Fruit fly (Drosophila melanogaster) whole organism, wandering third instar larva: Measurements from ENCODE around the gene nac.
A peak's percentile ranks its signal among the peaks of the same experiment; 100 is the strongest.

Experiments
- Abd-B ChIP-seq: fragments of >200 bp; optimal IDR thresholded peaks from 2 replicates; lab custom pipeline; 2017; ENCODE audit warnings: missing biosample characterization, missing genetic modification characterization
- CG9705 ChIP-seq: fragments of 200-800 bp; sonication (Bioruptor generic); optimal IDR thresholded peaks from 2 replicates; lab custom pipeline; 2018; ENCODE audit warnings: missing biosample characterization, mild to moderate bottlenecking, missing genetic modification characterization
- CrebA ChIP-seq: fragments of 200-800 bp; sonication (Bioruptor generic); optimal IDR thresholded peaks from 2 replicates; lab custom pipeline; 2016; ENCODE audit warnings: missing biosample characterization, mild to moderate bottlenecking, missing genetic modification characterization, borderline replicate concordance
- Dfd ChIP-seq: fragments of >200 bp; optimal IDR thresholded peaks from 2 replicates; lab custom pipeline; 2017; ENCODE audit warnings: missing biosample characterization, missing genetic modification characterization
- Dif ChIP-seq: fragments of 200-275, 200-300 bp; sonication (Bioruptor generic); optimal IDR thresholded peaks from 2 replicates; lab custom pipeline; 2018; ENCODE audit warnings: missing biosample characterization, missing genetic modification characterization; ENCODE audit not compliant: partially characterized antibody
- GATAd ChIP-seq: sonication (Bioruptor generic); optimal IDR thresholded peaks from 2 replicates; lab custom pipeline; 2016; ENCODE audit warnings: missing biosample characterization, missing genetic modification characterization
- Hnf4 ChIP-seq: fragments of 200-800 bp; sonication (Bioruptor generic); optimal IDR thresholded peaks from 2 replicates; lab custom pipeline; 2016; ENCODE audit warnings: missing biosample characterization, mild to moderate bottlenecking, missing genetic modification characterization
- Hr83 ChIP-seq: fragments of 200-300 bp; sonication (Bioruptor generic); optimal IDR thresholded peaks from 2 replicates; lab custom pipeline; 2016; ENCODE audit warnings: missing biosample characterization, mild to moderate bottlenecking, missing genetic modification characterization, moderate library complexity; ENCODE audit not compliant: poor library complexity, severe bottlenecking
- Jra ChIP-seq: sonication (Bioruptor generic); optimal IDR thresholded peaks from 2 replicates; lab custom pipeline; 2016; ENCODE audit warnings: missing biosample characterization, missing genetic modification characterization
- Myc ChIP-seq: fragments of >200 bp; optimal IDR thresholded peaks from 2 replicates; lab custom pipeline; 2017
- OdsH ChIP-seq: fragments of 200-800 bp; sonication (Bioruptor generic); optimal IDR thresholded peaks from 2 replicates; lab custom pipeline; 2016; ENCODE audit warnings: missing biosample characterization, mild to moderate bottlenecking, missing genetic modification characterization
- Rel ChIP-seq, 2 experiments: fragments of 200-800 bp; sonication (Bioruptor generic) in 1 of 2; optimal IDR thresholded peaks; 2 replicates in 1 of 2; 3 replicates in 1 of 2; lab custom pipeline; 2016 to 2019; ENCODE audit warnings: mild to moderate bottlenecking in 2 of 2, missing biosample characterization in 2 of 2, missing genetic modification characterization in 2 of 2, moderate library complexity in 1 of 2
- Sp1 ChIP-seq: fragments of 200-800 bp; sonication (Bioruptor generic); optimal IDR thresholded peaks from 3 replicates; lab custom pipeline; 2019; ENCODE audit warnings: missing biosample characterization, mild to moderate bottlenecking, missing genetic modification characterization, moderate library complexity
- br ChIP-seq: fragments of 200-800 bp; sonication (Bioruptor generic); optimal IDR thresholded peaks from 2 replicates; lab custom pipeline; 2016; ENCODE audit warnings: missing biosample characterization, missing genetic modification characterization
- brk ChIP-seq: fragments of 200-800 bp; sonication (Bioruptor generic); optimal IDR thresholded peaks from 2 replicates; lab custom pipeline; 2016; ENCODE audit warnings: missing biosample characterization, mild to moderate bottlenecking, missing genetic modification characterization
- dl ChIP-seq, 2 experiments: fragments of 175-275, 200-275 bp in 1 of 2; fragments of 200-275 bp in 1 of 2; sonication (Bioruptor generic); optimal IDR thresholded peaks; lab custom pipeline; 2018; ENCODE audit warnings: mild to moderate bottlenecking in 2 of 2, missing biosample characterization in 2 of 2, missing genetic modification characterization in 2 of 2, moderate library complexity in 2 of 2; ENCODE audit not compliant: partially characterized antibody in 2 of 2, insufficient read depth in 1 of 2
- dmrt93B ChIP-seq: fragments of 200-800 bp; sonication (Bioruptor generic); optimal IDR thresholded peaks from 2 replicates; lab custom pipeline; 2018; ENCODE audit warnings: missing biosample characterization, mild to moderate bottlenecking, missing genetic modification characterization
- dsf ChIP-seq: sonication (Bioruptor generic); optimal IDR thresholded peaks from 2 replicates; lab custom pipeline; 2016; ENCODE audit warnings: missing biosample characterization, missing genetic modification characterization, borderline replicate concordance
- ey ChIP-seq: fragments of 200-800 bp; sonication (Bioruptor generic); optimal IDR thresholded peaks from 2 replicates; lab custom pipeline; 2016; ENCODE audit warnings: missing biosample characterization, missing genetic modification characterization
- foxo ChIP-seq, 2 experiments: fragments of 200-800 bp; sonication (Bioruptor generic); optimal IDR thresholded peaks; 2 replicates in 1 of 2; 3 replicates in 1 of 2; lab custom pipeline; 2016 to 2017; ENCODE audit warnings: missing biosample characterization in 2 of 2, missing genetic modification characterization in 2 of 2
- fru ChIP-seq: fragments of 200-800 bp; sonication (Bioruptor generic); optimal IDR thresholded peaks from 3 replicates; lab custom pipeline; 2016; ENCODE audit warnings: missing biosample characterization, mild to moderate bottlenecking, missing genetic modification characterization
- h ChIP-seq: fragments of 200-800 bp; sonication (Bioruptor generic); optimal IDR thresholded peaks from 3 replicates; lab custom pipeline; 2016; ENCODE audit warnings: missing biosample characterization, mild to moderate bottlenecking, missing genetic modification characterization
- jim ChIP-seq: fragments of 175-275, 200-325 bp; sonication (Bioruptor generic); optimal IDR thresholded peaks from 2 replicates; lab custom pipeline; 2016; ENCODE audit warnings: missing biosample characterization, mild to moderate bottlenecking, missing genetic modification characterization
- rgr ChIP-seq: fragments of 200-800 bp; sonication (Bioruptor generic); optimal IDR thresholded peaks from 3 replicates; lab custom pipeline; 2016; ENCODE audit warnings: missing biosample characterization, mild to moderate bottlenecking, missing genetic modification characterization
- sage ChIP-seq: fragments of 200-800 bp; sonication (Bioruptor generic); optimal IDR thresholded peaks from 2 replicates; lab custom pipeline; 2016; ENCODE audit warnings: missing biosample characterization, mild to moderate bottlenecking, missing genetic modification characterization
- woc ChIP-seq: sonication (Bioruptor generic); optimal IDR thresholded peaks from 2 replicates; lab custom pipeline; 2016; ENCODE audit warnings: missing biosample characterization, mild to moderate bottlenecking, missing genetic modification characterization

nac gene

DNA sequence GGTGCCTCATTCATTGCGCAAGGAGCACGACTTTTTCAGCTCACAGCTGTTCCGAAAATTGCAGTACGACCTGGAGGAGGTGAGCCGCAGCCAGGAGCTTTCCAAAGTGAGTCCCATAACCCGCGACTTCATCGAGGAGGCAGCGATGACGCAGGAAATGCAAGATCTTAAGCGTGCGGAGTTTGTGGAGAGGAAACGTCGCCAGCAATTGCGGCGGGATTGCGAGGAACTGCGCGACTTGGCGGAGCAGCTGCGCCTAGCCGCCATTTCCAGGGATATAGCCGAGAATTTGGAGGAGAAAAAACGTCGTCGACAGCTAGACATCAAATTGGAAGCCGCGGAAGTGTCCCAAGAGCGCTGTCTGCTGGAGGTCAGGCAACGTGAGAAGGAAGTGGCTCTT is 44.0 kb upstream of the nac start:
- TF ChIP-seq dmrt93B (GFP tag; lab: Kevin White, UChicago) (no peak), ey (no peak), brk (GFP tag; lab: Kevin White, UChicago) (no peak), CrebA (GFP tag; lab: Kevin White, UChicago) (no peak), br (no peak), Hnf4 (GFP tag; lab: Kevin White, UChicago) (no peak), sage (GFP tag; lab: Kevin White, UChicago) (no peak), woc (no peak)

dm6 chr3R:8347279-8347678 is 43.5 kb upstream of the nac start, which contains the start of gene CG7352:
CG7352 (plus strand) TSS chr3R:8347579.
- TF ChIP-seq Dfd (GFP tag; lab: Kevin White, UChicago), result no peak
- TF ChIP-seq, all 38 proteins: peak for 0

DNA sequence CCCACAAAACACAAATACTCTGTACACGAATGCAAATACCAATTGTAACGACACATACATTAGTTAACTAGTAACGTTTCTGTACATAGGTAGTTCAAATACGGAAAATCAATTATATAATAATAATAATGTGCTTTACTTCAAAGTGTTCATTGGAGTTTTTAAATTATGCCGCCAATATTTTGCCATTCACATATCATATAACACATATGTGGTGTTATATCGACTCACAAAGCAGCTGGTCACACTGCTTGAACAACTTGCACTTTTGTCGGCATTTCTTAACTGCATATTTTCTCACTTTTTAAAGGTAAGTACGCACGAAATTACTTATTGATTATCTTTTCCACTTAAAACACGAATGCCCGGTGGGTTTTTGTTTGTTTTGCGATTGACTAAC is 40.4 kb upstream of the nac start, which contains the start of gene DppIII:
TSS of gene DppIII (plus strand) at position 227 of the 400 bp plus-strand sequence.
- TF ChIP-seq h (GFP tag; lab: Kevin White, UChicago), result no peak
- no peak for TF ChIP-seq Sp1 (GFP tag; lab: Kevin White, UChicago)
- TF ChIP-seq dsf (GFP tag; lab: Kevin White, UChicago), result no peak

DNA sequence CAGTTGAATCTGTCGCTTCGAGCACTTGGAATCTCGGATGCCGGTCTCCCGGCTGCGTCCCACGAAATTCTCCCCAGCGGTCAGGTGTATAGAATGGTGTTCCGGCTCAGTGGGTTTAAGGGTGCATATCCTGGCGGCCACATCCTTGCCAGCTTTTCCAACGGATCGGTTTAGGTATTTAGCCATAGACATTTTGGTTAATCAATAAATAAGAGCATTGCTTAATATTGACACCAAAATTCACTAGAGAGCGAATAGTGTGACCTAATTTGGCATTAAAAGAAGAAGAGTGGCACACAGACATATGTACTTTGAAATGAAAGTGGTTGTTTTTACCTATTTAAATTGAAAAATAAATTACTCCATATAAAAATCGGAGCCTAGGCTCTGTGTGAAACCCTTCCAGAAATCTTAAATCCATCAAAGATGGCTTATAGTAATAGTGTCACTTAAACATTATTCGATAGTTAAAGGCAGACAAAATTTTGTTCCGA is 39.5 kb upstream of the nac start, which contains the start of the genes PNKP and COX7AL:
TSS of gene PNKP (minus strand) at position 266 of the 494 bp plus-strand sequence.
TSS of gene COX7AL (plus strand) at position 419 of the 494 bp plus-strand sequence.
- TF ChIP-seq rgr (peak; percentile 59), fru (GFP tag; lab: Kevin White, UChicago) (no peak), Myc (no peak)

DNA sequence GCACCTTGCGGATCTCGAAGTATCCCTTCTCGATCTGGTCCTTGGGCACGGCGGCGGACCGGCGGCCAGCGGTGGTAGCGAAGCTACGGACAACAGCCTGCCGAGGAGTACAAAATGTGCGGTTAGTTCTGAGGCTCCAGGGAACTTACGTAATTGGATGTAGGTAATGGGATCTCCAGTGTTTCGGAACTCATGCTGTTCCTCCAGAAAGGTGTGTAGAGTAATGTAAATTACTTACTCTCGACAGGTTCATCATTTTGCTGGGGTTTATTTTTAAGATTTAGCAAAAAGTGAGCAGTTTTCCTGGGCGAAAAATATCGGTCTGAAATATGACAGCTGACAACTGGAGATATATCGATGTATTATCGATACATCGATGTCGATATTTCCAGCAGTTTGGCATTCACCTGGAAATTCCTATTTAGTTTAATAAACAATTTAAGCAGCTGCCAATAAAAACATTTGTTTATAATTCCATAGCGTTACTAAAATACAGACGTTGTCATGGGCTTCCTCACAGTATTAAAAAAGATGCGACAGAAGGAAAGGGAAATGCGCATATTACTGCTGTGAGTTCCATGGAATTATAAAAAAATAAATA is 37.0 kb upstream of the nac start, which contains the start of the genes COX7A and Arl2:
TSS of gene COX7A (minus strand) at position 369 of the 601 bp plus-strand sequence.
TSS of gene Arl2 (plus strand) at position 426 of the 601 bp plus-strand sequence.
- TF ChIP-seq Hr83 (GFP tag; lab: Kevin White, UChicago) (peak; percentile 29), CG9705 (GFP tag; lab: Kevin White, UChicago) (peak; percentile 26), Abd-B (GFP tag; lab: Kevin White, UChicago) (no peak), Rel (GFP tag; optimal IDR thresholded peaks at IDR 0.05; lab: Kevin White, UChicago) (no peak), Rel (tag; optimal IDR thresholded peaks at IDR 0.05; lab: Kevin White, UChicago) (peak; percentile 7), rgr (peak; percentile 26), ey (no peak), Dif (GFP tag; lab: Kevin White, UChicago) (no peak)

DNA sequence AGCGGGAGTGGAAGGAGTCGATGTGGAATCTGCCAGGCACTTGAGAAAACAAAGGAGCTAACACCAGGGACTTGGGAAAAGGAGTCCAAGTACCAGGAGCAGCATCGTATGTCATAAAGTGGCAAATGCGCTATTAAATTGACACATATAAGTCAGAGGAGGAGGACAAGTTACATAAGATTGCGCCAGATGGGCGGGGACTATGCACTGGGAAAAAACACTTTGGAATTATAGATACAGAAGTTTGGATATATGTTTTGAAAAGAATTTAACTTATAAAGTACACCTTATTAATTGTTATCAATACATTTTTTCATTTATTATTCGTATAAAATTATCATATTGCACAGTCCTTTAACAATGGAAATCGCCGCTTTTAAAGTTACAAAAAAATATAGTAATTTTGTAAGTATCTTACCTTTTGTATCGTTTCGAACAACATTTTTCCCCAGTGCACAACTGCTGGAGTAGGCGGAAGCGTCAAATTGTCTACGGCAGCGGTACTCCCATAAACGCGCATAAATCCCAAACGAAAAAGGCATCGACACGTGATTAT is 32.3 kb upstream of the nac start:
- TF ChIP-seq jim (GFP tag; lab: Kevin White, UChicago), result no peak
- TF ChIP-seq GATAd, result no peak
- no peak for TF ChIP-seq Abd-B (GFP tag; lab: Kevin White, UChicago)
- TF ChIP-seq Dif (GFP tag; lab: Kevin White, UChicago), result no peak
- no peak for TF ChIP-seq Sp1 (GFP tag; lab: Kevin White, UChicago)
- no peak for TF ChIP-seq h (GFP tag; lab: Kevin White, UChicago)
- TF ChIP-seq br, result no peak
- no peak for TF ChIP-seq dl (GFP tag; optimal IDR thresholded peaks at IDR 0.05; lab: Kevin White, UChicago; ENCODE audit: insufficient read depth in 1 of 2, partially characterized antibody in 2 of 2)
- TF ChIP-seq Hr83 (GFP tag; lab: Kevin White, UChicago), result no peak

DNA sequence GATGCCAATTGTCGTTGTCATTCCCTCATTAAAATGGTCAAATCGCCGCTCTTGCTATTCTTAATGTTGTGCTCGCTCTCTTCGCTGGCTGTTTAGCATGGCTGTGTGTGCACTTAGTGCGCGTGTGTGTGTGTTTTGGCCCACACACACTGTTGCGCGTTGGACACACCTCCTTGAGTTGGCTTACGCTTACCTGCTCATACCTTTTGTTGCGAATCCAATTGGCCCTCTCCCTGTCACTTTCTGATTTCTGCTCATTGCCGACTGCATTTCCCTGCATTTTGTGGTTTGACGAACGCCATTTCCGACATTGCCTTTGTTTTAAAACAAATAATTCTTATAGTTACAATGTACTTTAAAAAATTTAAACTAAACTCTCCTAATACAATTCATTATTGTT is 31.2 kb upstream of the nac start:
- TF ChIP-seq Dif (GFP tag; lab: Kevin White, UChicago), result no peak
- no peak for TF ChIP-seq Jra (GFP tag; lab: Kevin White, UChicago)
- TF ChIP-seq foxo (GFP tag; optimal IDR thresholded peaks at IDR 0.05; lab: Kevin White, UChicago), result no peak
- TF ChIP-seq Hr83 (GFP tag; lab: Kevin White, UChicago), result no peak
- no peak for TF ChIP-seq OdsH (GFP tag; lab: Kevin White, UChicago)
- no peak for TF ChIP-seq rgr
- TF ChIP-seq Sp1 (GFP tag; lab: Kevin White, UChicago), result no peak
- TF ChIP-seq CG9705 (GFP tag; lab: Kevin White, UChicago), result no peak
- TF ChIP-seq woc, result no peak
